Worm (Caenorhabditis elegans): ENCODE data around the gene cdh-10.
A peak's percentile ranks its signal among the peaks of the same experiment; 100 is the strongest.

The cdh-10 gene

DNA sequence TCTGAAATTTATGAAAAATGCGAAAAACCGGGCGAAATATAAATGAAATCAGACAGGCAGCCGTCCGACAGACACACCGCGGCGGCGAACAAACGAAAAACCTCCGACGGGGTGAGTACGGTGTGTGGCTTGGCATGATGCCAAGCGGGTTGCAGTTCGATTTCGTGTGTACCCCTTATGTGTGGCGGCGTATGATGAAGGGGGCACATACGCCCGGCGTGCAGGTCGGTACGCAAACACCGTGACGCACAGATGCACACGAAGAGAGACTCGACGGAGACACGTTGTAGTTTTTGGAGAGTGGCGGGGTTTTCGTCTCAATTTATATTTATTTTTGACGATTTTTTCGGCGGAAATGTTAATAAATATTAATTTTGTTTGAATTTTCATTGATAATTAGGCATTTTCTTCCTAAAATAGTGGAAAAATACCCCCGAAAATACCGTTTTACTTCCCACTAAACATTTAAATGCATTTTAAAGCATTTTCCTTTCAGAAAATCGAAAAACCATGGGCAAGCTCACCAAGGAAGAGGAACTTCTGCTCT, 74.1 kb downstream of the cdh-10 start, which contains the start of gene trap-3 (continued):
- TF ChIP-seq pqm-1 (tag; optimal IDR thresholded peaks at IDR 0.05), result peak; percentile 1
- TF ChIP-seq zip-2 (tag; optimal IDR thresholded peaks at IDR 0.05), result peak; percentile 85
- peak; percentile 90 for TF ChIP-seq unc-130 (GFP tag; optimal IDR thresholded peaks at IDR 0.05)
- peak; percentile 95 for TF ChIP-seq ceh-20 (GFP tag; IDR thresholded peaks at IDR 0.05)
- TF ChIP-seq attf-4 (tag; optimal IDR thresholded peaks at IDR 0.05), result no peak
- TF ChIP-seq T20F7.1 (GFP tag; optimal IDR thresholded peaks at IDR 0.05), result peak; percentile 94
- peak; percentile 91 for TF ChIP-seq F10B5.3 (tag; optimal IDR thresholded peaks at IDR 0.05)
- peak; percentile 96 for TF ChIP-seq nhr-25 (tag; optimal IDR thresholded peaks at IDR 0.05; ENCODE audit: borderline replicate concordance, insufficient read depth)
- TF ChIP-seq ceh-62 (tag; optimal IDR thresholded peaks at IDR 0.05), result no peak
- TF ChIP-seq nhr-41 (GFP tag; IDR thresholded peaks at IDR 0.05), result peak; percentile 80; the same call in 1 of the 2 replicates
- TF ChIP-seq ctbp-1 (GFP tag; IDR thresholded peaks at IDR 0.05), result peak; percentile 94
- no peak for TF ChIP-seq unc-62 (GFP tag; optimal IDR thresholded peaks at IDR 0.05 in 1 of 2)
- no peak for TF ChIP-seq unc-62 (tag; optimal IDR thresholded peaks at IDR 0.05)
- TF ChIP-seq pha-4 (GFP tag; IDR thresholded peaks at IDR 0.05), result peak; percentile 87
- no peak for TF ChIP-seq pha-4 (tag; optimal IDR thresholded peaks at IDR 0.05)
- TF ChIP-seq snpc-1.2 (GFP tag; IDR thresholded peaks at IDR 0.05), result peak; percentile 73
- TF ChIP-seq Y105C5A.15 (GFP tag; IDR thresholded peaks at IDR 0.05), result peak; percentile 71; the same call in 1 of the 2 replicates
- peak; percentile 72 for TF ChIP-seq Y5F2A.4 (GFP tag; optimal IDR thresholded peaks at IDR 0.05)
- TF ChIP-seq fkh-10 (GFP tag; optimal IDR thresholded peaks at IDR 0.05), result peak; percentile 78
- no peak for TF ChIP-seq cey-2 (tag; optimal IDR thresholded peaks at IDR 0.05; ENCODE audit: borderline replicate concordance, insufficient read depth)
- peak; percentile 60 for TF ChIP-seq gei-8 (GFP tag; optimal IDR thresholded peaks at IDR 0.05)
- peak; percentile 96 for TF ChIP-seq nhr-102 (tag; optimal IDR thresholded peaks at IDR 0.05)
- TF ChIP-seq nhr-6 (tag; optimal IDR thresholded peaks at IDR 0.05), result peak; percentile 80
- TF ChIP-seq nhr-48 (tag; optimal IDR thresholded peaks at IDR 0.05), result peak; percentile 93
- TF ChIP-seq ztf-11 (tag; optimal IDR thresholded peaks at IDR 0.05), result no peak
- no peak for TF ChIP-seq fos-1 (tag; optimal IDR thresholded peaks at IDR 0.05)
- no peak for TF ChIP-seq zag-1 (tag; optimal IDR thresholded peaks at IDR 0.05)
- peak; percentile 95 for TF ChIP-seq D1046.2 (GFP tag; IDR thresholded peaks at IDR 0.05)
- peak; percentile 57 for TF ChIP-seq lir-3 (tag; optimal IDR thresholded peaks at IDR 0.05)
- peak; percentile 90 for TF ChIP-seq spr-3 (GFP tag; optimal IDR thresholded peaks at IDR 0.05)
- TF ChIP-seq R02D3.7 (tag; optimal IDR thresholded peaks at IDR 0.05), result no peak
- peak; percentile 67 for TF ChIP-seq lim-7 (GFP tag; IDR thresholded peaks at IDR 0.05)
- TF ChIP-seq mxl-2 (GFP tag; conservative IDR thresholded peaks at IDR 0.05), result peak; percentile 79
- no peak for TF ChIP-seq skn-1 (tag; optimal IDR thresholded peaks at IDR 0.05)
- no peak for TF ChIP-seq F44E2.7 (GFP tag; IDR thresholded peaks at IDR 0.05)
- peak; percentile 50 for TF ChIP-seq ceh-32 (tag; optimal IDR thresholded peaks at IDR 0.05; ENCODE audit: poor library complexity)
- TF ChIP-seq php-3 (GFP tag; IDR thresholded peaks at IDR 0.05), result peak; percentile 85
- TF ChIP-seq nhr-42 (GFP tag; IDR thresholded peaks at IDR 0.05), result peak; percentile 93
- no peak for TF ChIP-seq lin-39 (tag; optimal IDR thresholded peaks at IDR 0.05)
- peak; percentile 99 for TF ChIP-seq aha-1 (tag)
- peak; percentile 80 to 90 for TF ChIP-seq hif-1 (tag; optimal IDR thresholded peaks at IDR 0.05)
- peak; percentile 95 for TF ChIP-seq spr-1 (tag; optimal IDR thresholded peaks at IDR 0.05)
- TF ChIP-seq aly-2 (tag; optimal IDR thresholded peaks at IDR 0.05), result no peak
- peak; percentile 80; the same call in 1 of the 2 replicates for TF ChIP-seq ceh-44 (GFP tag; IDR thresholded peaks at IDR 0.05)
- peak; percentile 71 for TF ChIP-seq nhr-10 (tag; optimal IDR thresholded peaks at IDR 0.05)
- peak; percentile 94 for TF ChIP-seq dmd-9 (GFP tag; IDR thresholded peaks at IDR 0.05)
- TF ChIP-seq lsy-2 (tag; optimal IDR thresholded peaks at IDR 0.05), result peak; percentile 91 to 97
- peak; percentile 94 for TF ChIP-seq lin-1 (GFP tag; IDR thresholded peaks at IDR 0.05)
- no peak for TF ChIP-seq zip-11 (GFP tag; IDR thresholded peaks at IDR 0.05)
- peak; percentile 90 for TF ChIP-seq lin-29 (GFP tag; IDR thresholded peaks at IDR 0.05)
- peak; percentile 98 for TF ChIP-seq mxl-3 (GFP tag; optimal IDR thresholded peaks at IDR 0.05)

Measured in whole organism, L4 larva.